Fruit fly (Drosophila melanogaster): ENCODE data around the gene Rga.

Gene Rga

dm6 chr3R:5564775-5565190 is 48.1 kb downstream of the Rga start, which contains the start of the genes CG14671 and CG12746:
TSS of gene CG14671 (minus strand) at chr3R:5564815.
TSS of gene CG12746 (plus strand) at chr3R:5564865.
- no peak for TF ChIP-seq insv (optimal IDR thresholded peaks at IDR 0.05)
- TF ChIP-seq ttk (optimal IDR thresholded peaks at IDR 0.05): no peak
- TF ChIP-seq Sin3A (optimal IDR thresholded peaks at IDR 0.05): no peak
- TF ChIP-seq h (optimal IDR thresholded peaks at IDR 0.05): no peak
- no peak for TF ChIP-seq Myc (optimal IDR thresholded peaks at IDR 0.05)
- TF ChIP-seq psq (optimal IDR thresholded peaks at IDR 0.05): no peak

dm6 chr3R:5563420-5563819 is 49.5 kb downstream of the Rga start, which contains the start of gene Pi4KIIalpha:
TSS of gene Pi4KIIalpha (minus strand) at chr3R:5563652.
- TF ChIP-seq Sin3A (optimal IDR thresholded peaks at IDR 0.05): no peak
- TF ChIP-seq ttk (optimal IDR thresholded peaks at IDR 0.05): no peak
- no peak for TF ChIP-seq insv (optimal IDR thresholded peaks at IDR 0.05)
- TF ChIP-seq psq (optimal IDR thresholded peaks at IDR 0.05): no peak
- TF ChIP-seq h (optimal IDR thresholded peaks at IDR 0.05): no peak
- TF ChIP-seq Myc (optimal IDR thresholded peaks at IDR 0.05): no peak

dm6 chr3R:5562956-5563355 is 50.0 kb downstream of the Rga start:
- TF ChIP-seq psq (optimal IDR thresholded peaks at IDR 0.05) (no peak), insv (optimal IDR thresholded peaks at IDR 0.05) (no peak), Myc (optimal IDR thresholded peaks at IDR 0.05) (no peak), h (optimal IDR thresholded peaks at IDR 0.05) (no peak), Sin3A (optimal IDR thresholded peaks at IDR 0.05) (no peak), ttk (optimal IDR thresholded peaks at IDR 0.05) (no peak)

Data from Kc167 (cell line).